Fruit fly (Drosophila melanogaster): Measurements from ENCODE around the gene CG7573.
A peak's percentile ranks its signal among the peaks of the same experiment; 100 is the strongest.

CG7573 gene

dm6 chr3L:11311447-11311846 lies at the start of gene CG7573:
CG7573 (plus strand) TSS chr3L:11311747.
- TF ChIP-seq yki (optimal IDR thresholded peaks at IDR 0.05) (no peak), fu2 (GFP tag; optimal IDR thresholded peaks at IDR 0.05) (no peak), fd102C (GFP tag; optimal IDR thresholded peaks at IDR 0.05) (no peak), sim (GFP tag; IDR thresholded peaks at IDR 0.05) (no peak)

dm6 chr3L:11262159-11262558 lies 49.4 kb upstream of the CG7573 start:
- TF ChIP-seq gro (GFP tag; optimal IDR thresholded peaks at IDR 0.05): no peak
- no peak for TF ChIP-seq kni (GFP tag; optimal IDR thresholded peaks at IDR 0.05)
- peak; percentile 9 for TF ChIP-seq jumu (GFP tag; optimal IDR thresholded peaks at IDR 0.05)
- no peak for TF ChIP-seq CG16813 (GFP tag; IDR thresholded peaks at IDR 0.05; ENCODE audit: partially characterized antibody)
- no peak for TF ChIP-seq Med (GFP tag)
- TF ChIP-seq CG9932 (GFP tag; IDR thresholded peaks at IDR 0.05): no peak
- no peak for TF ChIP-seq CG8924 (tag; optimal IDR thresholded peaks at IDR 0.05)
- TF ChIP-seq Bteb2 (GFP tag; optimal IDR thresholded peaks at IDR 0.05): no peak
- 0 out of 2 replicates have a peak, but pooled peaks have one; percentile 15 for TF ChIP-seq CG10321 (GFP tag; IDR thresholded peaks at IDR 0.05)
- TF ChIP-seq Tbp (GFP tag; optimal IDR thresholded peaks at IDR 0.05): no peak
- TF ChIP-seq CG7745 (tag; optimal IDR thresholded peaks at IDR 0.05): no peak
- TF ChIP-seq Doc2 (GFP tag; IDR thresholded peaks at IDR 0.05): no peak
- no peak for TF ChIP-seq sens-2 (GFP tag; IDR thresholded peaks at IDR 0.05)
- peak; percentile 12; the same call in 1 of the 2 replicates for TF ChIP-seq Rfx (GFP tag; IDR thresholded peaks at IDR 0.05)
- TF ChIP-seq CG7372 (GFP tag; IDR thresholded peaks at IDR 0.05): no peak
- TF ChIP-seq sug (tag; optimal IDR thresholded peaks at IDR 0.05): no peak
- peak; percentile 87 for TF ChIP-seq Ets65A (GFP tag)
- TF ChIP-seq CG7928 (GFP tag; optimal IDR thresholded peaks at IDR 0.05): no peak
- no peak for TF ChIP-seq CG11560 (tag; IDR thresholded peaks at IDR 0.05)
- no peak for TF ChIP-seq nerfin-1 (tag; optimal IDR thresholded peaks at IDR 0.05)
- no peak for TF ChIP-seq fd102C (GFP tag; optimal IDR thresholded peaks at IDR 0.05)
- TF ChIP-seq CG33213 (GFP tag; optimal IDR thresholded peaks at IDR 0.05): no peak
- TF ChIP-seq grn (GFP tag; optimal IDR thresholded peaks at IDR 0.05): no peak
- no peak for TF ChIP-seq Optix (GFP tag; IDR thresholded peaks at IDR 0.05)
- TF ChIP-seq CG15514 (GFP tag; optimal IDR thresholded peaks at IDR 0.05): no peak
- no peak for TF ChIP-seq HHEX (GFP tag; optimal IDR thresholded peaks at IDR 0.05)
- 0 out of 2 replicates have a peak, but pooled peaks have one; percentile 7 for TF ChIP-seq sob (GFP tag; IDR thresholded peaks at IDR 0.05)
- TF ChIP-seq CG17802 (tag; optimal IDR thresholded peaks at IDR 0.05): no peak
- no peak for TF ChIP-seq CG15073 (GFP tag; optimal IDR thresholded peaks at IDR 0.05)
- TF ChIP-seq CG9609 (GFP tag; optimal IDR thresholded peaks at IDR 0.05): no peak
- TF ChIP-seq E2f2 (GFP tag; IDR thresholded peaks at IDR 0.05): no peak
- no peak for TF ChIP-seq CG8944 (GFP tag; optimal IDR thresholded peaks at IDR 0.05)
- TF ChIP-seq Atf3 (GFP tag; optimal IDR thresholded peaks at IDR 0.05): no peak
- TF ChIP-seq CG12155 (GFP tag; optimal IDR thresholded peaks at IDR 0.05): no peak
- TF ChIP-seq fd3F (GFP tag; optimal IDR thresholded peaks at IDR 0.05): no peak
- no peak for TF ChIP-seq CG3407 (GFP tag; optimal IDR thresholded peaks at IDR 0.05)
- TF ChIP-seq toy (GFP tag; IDR thresholded peaks at IDR 0.05): no peak
- no peak for TF ChIP-seq CG16779 (GFP tag; IDR thresholded peaks at IDR 0.05)
- TF ChIP-seq CG6765 (GFP tag; optimal IDR thresholded peaks at IDR 0.05): no peak
- no peak for TF ChIP-seq hb (GFP tag; IDR thresholded peaks at IDR 0.05; ENCODE audit: partially characterized antibody)
- TF ChIP-seq pan (optimal IDR thresholded peaks at IDR 0.05): no peak
- TF ChIP-seq pan (GFP tag; optimal IDR thresholded peaks at IDR 0.05 in 1 of 2, IDR thresholded peaks at IDR 0.05 in 1 of 2): no peak
- TF ChIP-seq CG14441 (GFP tag; IDR thresholded peaks at IDR 0.05): no peak
- TF ChIP-seq exex (tag; optimal IDR thresholded peaks at IDR 0.05): no peak
- no peak for TF ChIP-seq CG10431 (GFP tag; optimal IDR thresholded peaks at IDR 0.05)
- TF ChIP-seq Bgb (GFP tag; IDR thresholded peaks at IDR 0.05; ENCODE audit: partially characterized antibody): no peak
- TF ChIP-seq gt (GFP tag; IDR thresholded peaks at IDR 0.05): no peak
- no peak for TF ChIP-seq Gsc (GFP tag; IDR thresholded peaks at IDR 0.05)

All from whole organism, embryonic.